Worm (Caenorhabditis elegans): ENCODE results near the gene Y105C5A.508.

ce11 chrIV:15571652-15572051, 12.1 kb upstream of the Y105C5A.508 start:
- TF ChIP-seq flt-1 (GFP tag; IDR thresholded peaks at IDR 0.05) = no peak
- no peak for TF ChIP-seq ztf-29 (GFP tag; IDR thresholded peaks at IDR 0.05)
- no peak for TF ChIP-seq ztf-23 (GFP tag; IDR thresholded peaks at IDR 0.05)
- no peak for TF ChIP-seq ref-1 (GFP tag; conservative IDR thresholded peaks at IDR 0.05)
- no peak for TF ChIP-seq tab-1 (GFP tag; IDR thresholded peaks at IDR 0.05)
- no peak for TF ChIP-seq T22C8.4 (GFP tag; IDR thresholded peaks at IDR 0.05)
- no peak for TF ChIP-seq med-1 (GFP tag; optimal IDR thresholded peaks at IDR 0.05; ENCODE audit: insufficient read depth)
